Worm (Caenorhabditis elegans): ENCODE results near the gene F55E10.2.
"Not testable (repeated sequence)": the region's sequence is repeated elsewhere in the genome, so short reads cannot be mapped to it uniquely, and the experiment has no call there.

Gene F55E10.2

DNA sequence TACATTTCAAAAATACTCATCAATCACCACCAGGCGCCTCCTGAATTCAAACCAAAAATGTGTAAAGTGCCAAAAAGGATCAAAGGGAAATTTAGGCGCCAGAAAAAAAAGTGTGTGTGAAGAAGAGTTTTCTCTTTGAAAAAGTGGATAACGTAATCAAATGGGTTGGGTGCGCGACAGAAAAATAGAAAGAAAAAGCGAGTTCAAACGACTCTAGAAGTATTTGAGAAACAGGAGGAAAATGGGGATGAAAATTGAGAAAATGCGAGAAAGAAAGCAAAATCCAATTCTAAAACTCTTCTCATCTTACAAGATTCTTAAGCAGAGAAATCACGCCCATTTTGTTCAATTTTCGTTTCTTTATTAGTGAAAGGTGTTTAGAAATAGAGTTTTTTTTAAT, 32.0 kb upstream of the F55E10.2 start:
- TF ChIP-seq ces-1 (GFP tag; optimal IDR thresholded peaks at IDR 0.05) (peak; percentile 75), unc-39 (tag; optimal IDR thresholded peaks at IDR 0.05) (no peak)

- TF ChIP-seq nhr-28 (tag; optimal IDR thresholded peaks at IDR 0.05), result no peak
Measured at ce11 chrX:8310747-8311146, 29.7 kb upstream of the F55E10.2 start.

- no peak for TF ChIP-seq mep-1 (tag; optimal IDR thresholded peaks at IDR 0.05)
- TF ChIP-seq unc-62 (GFP tag; optimal IDR thresholded peaks at IDR 0.05), result no peak
- peak; percentile 97 for TF ChIP-seq ces-1 (GFP tag; optimal IDR thresholded peaks at IDR 0.05)
- TF ChIP-seq cnd-1 (tag; optimal IDR thresholded peaks at IDR 0.05), result no peak
- no peak for TF ChIP-seq sptf-1 (tag; optimal IDR thresholded peaks at IDR 0.05)
- TF ChIP-seq mls-2 (tag; optimal IDR thresholded peaks at IDR 0.05), result no peak
- TF ChIP-seq flh-1 (GFP tag; optimal IDR thresholded peaks at IDR 0.05), result no peak
- TF ChIP-seq nhr-28 (tag; optimal IDR thresholded peaks at IDR 0.05), result no peak
Measured at ce11 chrX:8311590-8311989, 28.9 kb upstream of the F55E10.2 start.

- TF ChIP-seq ceh-43 (GFP tag; optimal IDR thresholded peaks at IDR 0.05) (no peak), lin-32 (GFP tag; optimal IDR thresholded peaks at IDR 0.05) (no peak), flh-1 (GFP tag; optimal IDR thresholded peaks at IDR 0.05) (no peak), nhr-76 (tag; optimal IDR thresholded peaks at IDR 0.05) (no peak), snpc-4 (tag; optimal IDR thresholded peaks at IDR 0.05) (no peak)
Measured at ce11 chrX:8318950-8319349, 21.5 kb upstream of the F55E10.2 start, which contains the start of gene srh-11. Gene srh-11 (minus strand): TSS chrX:8319050.

DNA sequence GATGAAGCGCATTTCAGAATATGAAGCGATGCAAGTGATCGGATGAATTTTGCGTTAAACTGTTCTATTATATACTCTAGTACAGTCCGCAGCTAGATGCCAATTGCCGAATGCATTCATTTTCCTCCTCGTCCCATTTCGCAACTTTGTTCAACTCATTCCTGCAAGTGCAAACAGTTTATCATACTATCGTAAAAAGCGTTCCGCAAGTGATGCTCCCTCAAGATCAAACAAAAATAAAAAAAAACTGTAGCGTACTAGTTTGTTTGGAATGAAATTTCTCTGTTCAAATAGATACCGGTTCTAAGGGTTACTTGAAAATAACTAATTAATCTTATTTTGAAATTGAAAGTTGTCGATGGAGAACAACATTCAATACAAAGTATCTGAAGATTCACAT, 19.6 kb upstream of the F55E10.2 start, which contains the start of gene pqn-57:
pqn-57 (minus strand) TSS at position 101 of the 400 bp plus-strand sequence.
- TF ChIP-seq mab-5 (tag; optimal IDR thresholded peaks at IDR 0.05) (no peak), nhr-12 (tag; optimal IDR thresholded peaks at IDR 0.05) (no peak), sem-2 (GFP tag; optimal IDR thresholded peaks at IDR 0.05) (no peak), snpc-4 (tag; optimal IDR thresholded peaks at IDR 0.05) (no peak), lin-13 (tag; optimal IDR thresholded peaks at IDR 0.05) (no peak), lsy-2 (tag; optimal IDR thresholded peaks at IDR 0.05) (no peak), zip-8 (tag; optimal IDR thresholded peaks at IDR 0.05) (no peak), bed-3 (GFP tag; optimal IDR thresholded peaks at IDR 0.05) (no peak), drap-1 (GFP tag; optimal IDR thresholded peaks at IDR 0.05) (no peak), ces-1 (GFP tag; optimal IDR thresholded peaks at IDR 0.05) (no peak), elt-1 (tag; optimal IDR thresholded peaks at IDR 0.05; ENCODE audit: borderline replicate concordance, insufficient read depth) (no peak), nhr-28 (tag; optimal IDR thresholded peaks at IDR 0.05) (no peak), blmp-1 (tag; optimal IDR thresholded peaks at IDR 0.05) (no peak), elt-3 (tag; optimal IDR thresholded peaks at IDR 0.05) (no peak), M03D4.4 (tag; optimal IDR thresholded peaks at IDR 0.05) (no peak), ham-2 (GFP tag; optimal IDR thresholded peaks at IDR 0.05) (no peak)

DNA sequence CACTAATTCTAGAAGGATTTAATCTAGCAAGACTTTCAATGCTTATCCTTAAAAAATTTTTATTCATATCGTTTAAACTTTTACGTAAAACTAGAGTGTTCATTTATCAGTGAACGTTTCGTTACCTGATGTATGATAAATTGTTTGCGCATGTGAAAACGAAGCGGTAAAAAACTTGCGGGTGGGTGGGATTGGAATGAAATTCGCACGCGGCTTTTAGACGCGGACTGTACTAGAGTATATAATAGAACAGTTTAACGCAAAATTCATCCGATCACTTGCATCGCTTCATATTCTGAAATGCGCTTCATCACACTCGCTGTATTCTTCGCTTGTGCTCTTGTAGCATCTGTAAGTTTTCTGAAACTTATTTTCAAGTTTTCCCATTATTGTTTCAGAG, 18.7 kb upstream of the F55E10.2 start, which contains the start of gene abu-9:
abu-9 (plus strand) TSS at position 301 of the 400 bp plus-strand sequence.
- TF ChIP-seq unc-120 (tag; optimal IDR thresholded peaks at IDR 0.05; ENCODE audit: poor library complexity, severe bottlenecking); ces-1 (GFP tag; optimal IDR thresholded peaks at IDR 0.05); snpc-4 (tag; optimal IDR thresholded peaks at IDR 0.05): not testable (repeated sequence)

ce11 chrX:8323371-8323770, 17.1 kb upstream of the F55E10.2 start, which contains the start of gene R09F10.1:
Gene R09F10.1 (plus strand): TSS chrX:8323592.
- no peak for TF ChIP-seq unc-120 (tag; optimal IDR thresholded peaks at IDR 0.05; ENCODE audit: poor library complexity, severe bottlenecking)
- TF ChIP-seq nhr-12 (tag; optimal IDR thresholded peaks at IDR 0.05), result no peak
- no peak for TF ChIP-seq flh-1 (GFP tag; optimal IDR thresholded peaks at IDR 0.05)
- TF ChIP-seq lin-32 (GFP tag; optimal IDR thresholded peaks at IDR 0.05), result no peak
- TF ChIP-seq lin-13 (tag; optimal IDR thresholded peaks at IDR 0.05), result no peak
- TF ChIP-seq lsy-2 (tag; optimal IDR thresholded peaks at IDR 0.05), result no peak
- TF ChIP-seq pha-4 (tag; optimal IDR thresholded peaks at IDR 0.05), result no peak
- no peak for TF ChIP-seq sptf-1 (tag; optimal IDR thresholded peaks at IDR 0.05)
- no peak for TF ChIP-seq drap-1 (GFP tag; optimal IDR thresholded peaks at IDR 0.05)
- TF ChIP-seq unc-62 (GFP tag; optimal IDR thresholded peaks at IDR 0.05), result no peak

Data from whole organism, mixed stage, embryonic.